Fruit fly (Drosophila melanogaster) Kc167 (cell line): Measurements from ENCODE around the gene Coq4.

Experiments
- Myc ChIP-seq: fragments of >200 bp; optimal IDR thresholded peaks from 2 replicates; lab custom pipeline; 2017; ENCODE audit warnings: missing external identifiers
- h ChIP-seq: fragments of >200 bp; optimal IDR thresholded peaks from 3 replicates; lab custom pipeline; 2018; ENCODE audit warnings: missing external identifiers

- TF ChIP-seq h (lab: Kevin White, UChicago), result no peak
- TF ChIP-seq Myc (lab: Kevin White, UChicago), result no peak
Measured at dm6 chr3L:17404646-17405045, 28.8 kb downstream of the Coq4 start.
